Worm (Caenorhabditis elegans) whole organism, L4 larva: ENCODE results near the gene Y25C1A.13.
A peak's percentile ranks its signal among the peaks of the same experiment; 100 is the strongest.

Experiments
- D1046.2 ChIP-seq: fragments of 200-800 bp; sonication (Bioruptor generic); IDR thresholded peaks from 2 replicates; pipeline ENCODE4 v1.3.6; 2022; ENCODE audit warnings: missing genetic modification characterization, missing compliant biosample characterization
- F10B5.3 ChIP-seq: sonication (generic microtip); optimal IDR thresholded peaks from 2 replicates; lab custom pipeline; 2016; ENCODE audit warnings: mild to moderate bottlenecking, missing genetic modification characterization, missing compliant biosample characterization
- F44E2.7 ChIP-seq: fragments of 200-800 bp; sonication (Bioruptor generic); IDR thresholded peaks from 2 replicates; pipeline ENCODE4 v2.1.2; 2022; ENCODE audit warnings: missing genetic modification characterization, missing compliant biosample characterization
- R02D3.7 ChIP-seq: fragments of 150-350 bp; sonication (generic microtip); optimal IDR thresholded peaks from 3 replicates; lab custom pipeline; 2014; ENCODE audit warnings: missing biosample characterization, missing genetic modification characterization
- T20F7.1 ChIP-seq: fragments of 200-800 bp; sonication (Bioruptor generic); optimal IDR thresholded peaks from 2 replicates; lab custom pipeline; 2018; ENCODE audit warnings: mild to moderate bottlenecking, missing genetic modification characterization, missing compliant biosample characterization
- aha-1 ChIP-seq: fragments of 150-350 bp; peaks from one replicate; lab custom pipeline; 2014; ENCODE audit warnings: missing biosample characterization, missing genetic modification characterization
- aly-2 ChIP-seq: sonication (generic microtip); optimal IDR thresholded peaks from 2 replicates; lab custom pipeline; 2018; ENCODE audit warnings: missing biosample characterization, missing genetic modification characterization
- ama-1 ChIP-seq: fragments of 150-350 bp; optimal IDR thresholded peaks from 2 replicates; lab custom pipeline; 2014; ENCODE audit warnings: inconsistent platforms, mixed read lengths
- ceh-32 ChIP-seq: sonication (generic microtip); optimal IDR thresholded peaks from 2 replicates; lab custom pipeline; 2016; ENCODE audit warnings: mild to moderate bottlenecking, missing genetic modification characterization, missing compliant biosample characterization; ENCODE audit not compliant: poor library complexity
- ceh-44 ChIP-seq: fragments of 200-800 bp; sonication (Bioruptor generic); IDR thresholded peaks from 2 replicates; pipeline ENCODE4 v1.3.6; 2022; ENCODE audit warnings: missing genetic modification reagents, missing genetic modification characterization, missing compliant biosample characterization
- daf-16 ChIP-seq, 3 experiments: sonication (generic microtip); optimal IDR thresholded peaks; 2 replicates each; lab custom pipeline; 2016 to 2017; ENCODE audit warnings: missing genetic modification characterization in 3 of 3, missing genetic modification reagents in 3 of 3, mild to moderate bottlenecking in 2 of 3, missing compliant biosample characterization in 2 of 3, missing biosample characterization in 1 of 3, moderate library complexity in 1 of 3
- daf-8 ChIP-seq: fragments of 200-800 bp; sonication (Bioruptor generic); IDR thresholded peaks from 2 replicates; pipeline ENCODE4 v1.3.6; 2022; ENCODE audit warnings: missing genetic modification characterization, missing compliant biosample characterization
- dmd-8 ChIP-seq: fragments of 200-800 bp; sonication (Bioruptor generic); IDR thresholded peaks from 2 replicates; pipeline ENCODE4 v1.3.6; 2022; ENCODE audit warnings: missing genetic modification characterization, missing compliant biosample characterization
- dpl-1 ChIP-seq: fragments of 150-350 bp; optimal IDR thresholded peaks from 2 replicates; lab custom pipeline; 2014; ENCODE audit warnings: missing biosample characterization, missing genetic modification reagents, missing genetic modification characterization
- hlh-11 ChIP-seq: fragments of 200-800 bp; sonication (Bioruptor generic); optimal IDR thresholded peaks from 2 replicates; lab custom pipeline; 2018; ENCODE audit warnings: mild to moderate bottlenecking, missing genetic modification characterization, missing compliant biosample characterization
- hmg-1.1 ChIP-seq: fragments of 200-800 bp; sonication (Bioruptor generic); IDR thresholded peaks from 2 replicates; pipeline ENCODE4 v1.3.6; 2022; ENCODE audit warnings: missing genetic modification reagents, missing genetic modification characterization, missing compliant biosample characterization
- jun-1 ChIP-seq: fragments of 150-350 bp; optimal IDR thresholded peaks from 2 replicates; lab custom pipeline; 2014; ENCODE audit warnings: missing biosample characterization, missing genetic modification reagents, missing genetic modification characterization
- lin-13 ChIP-seq: fragments of 150-350 bp; optimal IDR thresholded peaks from 2 replicates; lab custom pipeline; 2014; ENCODE audit warnings: missing biosample characterization, missing genetic modification reagents, missing genetic modification characterization
- madf-5 ChIP-seq, 2 experiments: fragments of 200-800 bp; sonication (Bioruptor generic); IDR thresholded peaks; 2 replicates each; pipeline ENCODE4 v1.3.6; 2022; ENCODE audit warnings: missing compliant biosample characterization in 2 of 2, missing genetic modification characterization in 2 of 2
- mep-1 ChIP-seq: fragments of 150-350 bp; sonication (generic microtip); optimal IDR thresholded peaks from 3 replicates; lab custom pipeline; 2014; ENCODE audit warnings: missing biosample characterization, missing genetic modification characterization
- mes-2 ChIP-seq: sonication (generic microtip); optimal IDR thresholded peaks from 2 replicates; lab custom pipeline; 2016; ENCODE audit warnings: missing genotype, mild to moderate bottlenecking, missing genetic modification characterization, missing compliant biosample characterization; ENCODE audit not compliant: poor library complexity, severe bottlenecking
- mxl-3 ChIP-seq: fragments of 200-800 bp; sonication (Bioruptor generic); optimal IDR thresholded peaks from 2 replicates; lab custom pipeline; 2018; ENCODE audit warnings: mild to moderate bottlenecking, missing genetic modification characterization, missing compliant biosample characterization
- nhr-11 ChIP-seq: fragments of 150-350 bp; optimal IDR thresholded peaks from 2 replicates; lab custom pipeline; 2014; ENCODE audit warnings: missing biosample characterization, missing genetic modification characterization
- nhr-237 ChIP-seq: sonication (generic microtip); optimal IDR thresholded peaks from 2 replicates; lab custom pipeline; 2017; ENCODE audit warnings: missing biosample characterization, missing genetic modification characterization
- nhr-28 ChIP-seq: fragments of 150-350 bp; optimal IDR thresholded peaks from 2 replicates; lab custom pipeline; 2014; ENCODE audit warnings: missing biosample characterization, missing genetic modification characterization
- nhr-42 ChIP-seq: fragments of 200-800 bp; sonication (Bioruptor generic); IDR thresholded peaks from 2 replicates; pipeline ENCODE4 v1.3.6; 2022; ENCODE audit warnings: missing genetic modification characterization, missing compliant biosample characterization
- nhr-48 ChIP-seq: sonication (generic microtip); optimal IDR thresholded peaks from 2 replicates; lab custom pipeline; 2016; ENCODE audit warnings: mild to moderate bottlenecking, missing genetic modification characterization, missing compliant biosample characterization
- nhr-6 ChIP-seq: fragments of 150-350 bp; optimal IDR thresholded peaks from 2 replicates; lab custom pipeline; 2014; ENCODE audit warnings: missing biosample characterization, missing genetic modification characterization
- nhr-77 ChIP-seq: fragments of 150-350 bp; optimal IDR thresholded peaks from 2 replicates; lab custom pipeline; 2014; ENCODE audit warnings: missing biosample characterization, missing genetic modification characterization
- sdz-12 ChIP-seq: fragments of 200-800 bp; sonication (Bioruptor generic); optimal IDR thresholded peaks from 2 replicates; lab custom pipeline; 2018; ENCODE audit warnings: mild to moderate bottlenecking, missing genetic modification characterization, missing compliant biosample characterization
- snpc-1.2 ChIP-seq: fragments of 200-800 bp; sonication (Bioruptor generic); IDR thresholded peaks from 2 replicates; pipeline ENCODE4 v1.3.6; 2022; ENCODE audit warnings: missing genetic modification reagents, missing genetic modification characterization, missing compliant biosample characterization
- spr-1 ChIP-seq: sonication (generic microtip); optimal IDR thresholded peaks from 2 replicates; lab custom pipeline; 2016; ENCODE audit warnings: mild to moderate bottlenecking, missing genetic modification characterization, missing compliant biosample characterization
- spr-3 ChIP-seq: fragments of 200-800 bp; sonication (Bioruptor generic); optimal IDR thresholded peaks from 2 replicates; lab custom pipeline; 2018; ENCODE audit warnings: mild to moderate bottlenecking, missing genetic modification characterization, missing compliant biosample characterization
- tag-97 ChIP-seq: fragments of 200-800 bp; sonication (Bioruptor generic); IDR thresholded peaks from 2 replicates; pipeline ENCODE4 v1.3.6; 2022; ENCODE audit warnings: missing genetic modification characterization, missing compliant biosample characterization
- tra-1 ChIP-seq: fragments of 200-800 bp; sonication (Bioruptor generic); IDR thresholded peaks from 2 replicates; pipeline ENCODE4 v1.3.6; 2022; ENCODE audit warnings: missing genetic modification reagents, missing genetic modification characterization, missing compliant biosample characterization
- zag-1 ChIP-seq: fragments of 150-350 bp; optimal IDR thresholded peaks from 2 replicates; lab custom pipeline; 2014; ENCODE audit warnings: missing biosample characterization, missing genetic modification characterization
- zfp-3 ChIP-seq: fragments of 200-800 bp; sonication (Bioruptor generic); conservative IDR thresholded peaks from 2 replicates; pipeline ENCODE4 v1.3.6; 2022; ENCODE audit warnings: missing genetic modification reagents, missing genetic modification characterization, missing compliant biosample characterization
- ztf-11 ChIP-seq: fragments of 150-350 bp; optimal IDR thresholded peaks from 2 replicates; lab custom pipeline; 2014; ENCODE audit warnings: missing biosample characterization, missing genetic modification characterization
- ztf-7 ChIP-seq: fragments of 150-350 bp; optimal IDR thresholded peaks from 2 replicates; lab custom pipeline; 2014; ENCODE audit warnings: missing biosample characterization, missing genetic modification characterization

Gene Y25C1A.13

ce11 chrII:3123206-3123605 lies 12.2 kb upstream of the Y25C1A.13 start, which contains the start of gene srh-71:
Gene srh-71 (plus strand): TSS chrII:3123506.
- no peak for TF ChIP-seq ama-1 (lab: Kevin White, UChicago)
- TF ChIP-seq ztf-11 (tag; lab: Kevin White, UChicago): no peak
- no peak for TF ChIP-seq madf-5 (GFP tag; IDR thresholded peaks at IDR 0.05; lab: Robert Waterston, UW)
- no peak for TF ChIP-seq ceh-44 (GFP tag; lab: Robert Waterston, UW)
- no peak for TF ChIP-seq nhr-237 (tag; lab: Kevin White, UChicago)
- TF ChIP-seq R02D3.7 (tag; lab: Kevin White, UChicago): no peak
- TF ChIP-seq nhr-77 (tag; lab: Kevin White, UChicago): no peak
- TF ChIP-seq dmd-8: no peak
- no peak for TF ChIP-seq F44E2.7 (GFP tag; lab: Robert Waterston, UW)
- TF ChIP-seq lin-13 (GFP tag; lab: Kevin White, UChicago): no peak
- no peak for TF ChIP-seq tag-97
- TF ChIP-seq sdz-12 (GFP tag; lab: Kevin White, UChicago): no peak
- TF ChIP-seq nhr-6 (tag; lab: Kevin White, UChicago): no peak
- no peak for TF ChIP-seq daf-16 (GFP tag; optimal IDR thresholded peaks at IDR 0.05; lab: Kevin White, UChicago)
- no peak for TF ChIP-seq daf-16 (tag; optimal IDR thresholded peaks at IDR 0.05; lab: Kevin White, UChicago)
- no peak for TF ChIP-seq nhr-42 (GFP tag; lab: Robert Waterston, UW)
- no peak for TF ChIP-seq daf-8
- no peak for TF ChIP-seq jun-1 (tag; lab: Kevin White, UChicago)
- no peak for TF ChIP-seq zfp-3 (GFP tag; lab: Robert Waterston, UW)
- no peak for TF ChIP-seq D1046.2 (GFP tag; lab: Robert Waterston, UW)
- TF ChIP-seq mep-1 (tag; lab: Kevin White, UChicago): no peak
- TF ChIP-seq, all 104 proteins: peak for 0

ce11 chrII:3118907-3119382 lies 7.9 kb upstream of the Y25C1A.13 start, which contains the start of gene T10D4.6:
Gene T10D4.6 (plus strand): TSS chrII:3119332.
- peak; percentile 24 for TF ChIP-seq dpl-1 (GFP tag; lab: Kevin White, UChicago)
- TF ChIP-seq tra-1: no peak
- TF ChIP-seq ztf-7 (tag; lab: Kevin White, UChicago): no peak
- peak; percentile 47 for TF ChIP-seq mes-2 (tag; lab: Kevin White, UChicago)
- no peak for TF ChIP-seq snpc-1.2 (GFP tag; lab: Robert Waterston, UW)
- no peak for TF ChIP-seq zag-1
- no peak for TF ChIP-seq nhr-77 (tag; lab: Kevin White, UChicago)
- peak; percentile 44; the same call in 1 of the 2 replicates for TF ChIP-seq hmg-1.1 (GFP tag; lab: Robert Waterston, UW)
- TF ChIP-seq F10B5.3 (tag; lab: Kevin White, UChicago): no peak
- TF ChIP-seq nhr-28 (tag; lab: Kevin White, UChicago): no peak
- TF ChIP-seq aly-2: no peak
- no peak for TF ChIP-seq hlh-11 (tag; lab: Kevin White, UChicago)
- TF ChIP-seq madf-5 (GFP tag; IDR thresholded peaks at IDR 0.05; lab: Robert Waterston, UW): no peak
- TF ChIP-seq nhr-6 (tag; lab: Kevin White, UChicago): peak; percentile 0
- TF ChIP-seq aha-1 (tag; lab: Kevin White, UChicago): no peak
- no peak for TF ChIP-seq nhr-11 (tag; lab: Kevin White, UChicago)

ce11 chrII:3117471-3117870 lies 6.4 kb upstream of the Y25C1A.13 start, which contains the start of gene T10D4.7:
Gene T10D4.7 (plus strand): TSS chrII:3117771.
- TF ChIP-seq mxl-3 (GFP tag; lab: Kevin White, UChicago): no peak
- TF ChIP-seq tag-97: no peak
- no peak for TF ChIP-seq ztf-7 (tag; lab: Kevin White, UChicago)
- no peak for TF ChIP-seq T20F7.1 (GFP tag; lab: Kevin White, UChicago)
- no peak for TF ChIP-seq nhr-48 (tag; lab: Kevin White, UChicago)
- no peak for TF ChIP-seq ceh-32 (tag; lab: Kevin White, UChicago)
- TF ChIP-seq tra-1: no peak
- TF ChIP-seq lin-13 (GFP tag; lab: Kevin White, UChicago): no peak
- no peak for TF ChIP-seq spr-3 (GFP tag; lab: Kevin White, UChicago)
- TF ChIP-seq spr-1 (tag; lab: Kevin White, UChicago): no peak
- TF ChIP-seq nhr-237 (tag; lab: Kevin White, UChicago): no peak
